Worm (Caenorhabditis elegans) whole organism, late embryonic: ENCODE measurements around the gene nhr-60.
"Not testable (repeated sequence)": the region's sequence is repeated elsewhere in the genome, so short reads cannot be mapped to it uniquely, and the experiment has no call there.

ENCODE experiments used
- C08G9.2 ChIP-seq: sonication (generic microtip); optimal IDR thresholded peaks from 2 replicates; lab custom pipeline; 2016; ENCODE audit warnings: mild to moderate bottlenecking, missing genetic modification characterization, moderate library complexity, missing compliant biosample characterization
- C38D4.7 ChIP-seq: fragments of 200-800 bp; sonication (Bioruptor generic); optimal IDR thresholded peaks from 2 replicates; lab custom pipeline; 2018; ENCODE audit warnings: mild to moderate bottlenecking, missing genetic modification characterization, moderate library complexity, missing compliant biosample characterization
- K02D7.2 ChIP-seq: sonication (generic microtip); optimal IDR thresholded peaks from 2 replicates; lab custom pipeline; 2017; ENCODE audit warnings: mild to moderate bottlenecking, missing genetic modification characterization, missing compliant biosample characterization
- K09A11.1 ChIP-seq: sonication (generic microtip); optimal IDR thresholded peaks from 2 replicates; lab custom pipeline; 2017; ENCODE audit warnings: antibody characterized with exemption, mild to moderate bottlenecking, missing genetic modification characterization, missing compliant biosample characterization; ENCODE audit not compliant: insufficient read depth
- T23F11.4 ChIP-seq: fragments of 200-800 bp; sonication (Bioruptor generic); optimal IDR thresholded peaks from 2 replicates; lab custom pipeline; 2018; ENCODE audit warnings: mild to moderate bottlenecking, missing genetic modification characterization, missing compliant biosample characterization
- ceh-14 ChIP-seq: sonication (generic microtip); optimal IDR thresholded peaks from 2 replicates; lab custom pipeline; 2016; ENCODE audit warnings: missing genotype, missing genetic modification characterization, missing compliant biosample characterization
- ceh-18 ChIP-seq: sonication (generic microtip); optimal IDR thresholded peaks from 2 replicates; lab custom pipeline; 2016; ENCODE audit warnings: missing genetic modification characterization, missing compliant biosample characterization
- ceh-2 ChIP-seq: sonication (generic microtip); optimal IDR thresholded peaks from 2 replicates; lab custom pipeline; 2016; ENCODE audit warnings: missing genotype, missing genetic modification characterization, missing compliant biosample characterization
- ceh-22 ChIP-seq: sonication (generic microtip); optimal IDR thresholded peaks from 2 replicates; lab custom pipeline; 2017; ENCODE audit warnings: missing biosample characterization, missing genetic modification characterization
- ceh-30 ChIP-seq: fragments of 150-350 bp; optimal IDR thresholded peaks from 2 replicates; lab custom pipeline; 2014; ENCODE audit warnings: missing biosample characterization, missing genetic modification characterization
- ceh-48 ChIP-seq: sonication (generic microtip); optimal IDR thresholded peaks from 2 replicates; lab custom pipeline; 2016; ENCODE audit warnings: missing genetic modification characterization, inconsistent platforms, missing compliant biosample characterization
- ceh-6 ChIP-seq: fragments of 200-800 bp; sonication (Bioruptor generic); optimal IDR thresholded peaks from 2 replicates; lab custom pipeline; 2018; ENCODE audit warnings: mild to moderate bottlenecking, missing genetic modification characterization, missing compliant biosample characterization
- ceh-9 ChIP-seq: sonication (generic microtip); optimal IDR thresholded peaks from 2 replicates; lab custom pipeline; 2016; ENCODE audit warnings: mild to moderate bottlenecking, missing genetic modification characterization, inconsistent platforms, missing compliant biosample characterization
- elt-4 ChIP-seq: sonication (generic microtip); optimal IDR thresholded peaks from 2 replicates; lab custom pipeline; 2016; ENCODE audit warnings: missing genetic modification characterization, missing compliant biosample characterization
- eyg-1 ChIP-seq: sonication (generic microtip); optimal IDR thresholded peaks from 2 replicates; lab custom pipeline; 2016; ENCODE audit warnings: missing genotype, missing genetic modification characterization, missing compliant biosample characterization
- fkh-10 ChIP-seq: fragments of 150-350 bp; optimal IDR thresholded peaks from 2 replicates; lab custom pipeline; 2014; ENCODE audit warnings: missing biosample characterization, missing genetic modification reagents, missing genetic modification characterization
- fkh-6 ChIP-seq: sonication (generic microtip); optimal IDR thresholded peaks from 2 replicates; lab custom pipeline; 2016; ENCODE audit warnings: missing genetic modification characterization, missing compliant biosample characterization
- hlh-30 ChIP-seq: sonication (generic microtip); optimal IDR thresholded peaks from 2 replicates; lab custom pipeline; 2017; ENCODE audit warnings: antibody characterized with exemption, missing genetic modification characterization, missing compliant biosample characterization; ENCODE audit not compliant: insufficient read depth
- hlh-6 ChIP-seq: sonication (generic microtip); optimal IDR thresholded peaks from 2 replicates; lab custom pipeline; 2016; ENCODE audit warnings: missing genotype, missing genetic modification characterization, missing compliant biosample characterization
- hlh-8 ChIP-seq: sonication (generic microtip); optimal IDR thresholded peaks from 2 replicates; lab custom pipeline; 2016; ENCODE audit warnings: missing genotype, missing genetic modification characterization, missing compliant biosample characterization
- nhr-232 ChIP-seq: sonication (generic microtip); optimal IDR thresholded peaks from 2 replicates; lab custom pipeline; 2016; ENCODE audit warnings: missing genetic modification characterization, missing compliant biosample characterization
- odd-2 ChIP-seq: sonication (generic microtip); optimal IDR thresholded peaks from 2 replicates; lab custom pipeline; 2017; ENCODE audit warnings: antibody characterized with exemption, mild to moderate bottlenecking, missing genetic modification characterization, missing compliant biosample characterization
- pag-3 ChIP-seq: sonication (generic microtip); optimal IDR thresholded peaks from 2 replicates; lab custom pipeline; 2016; ENCODE audit warnings: missing compliant biosample characterization, missing genetic modification characterization, borderline replicate concordance
- pha-2 ChIP-seq: sonication (generic microtip); optimal IDR thresholded peaks from 2 replicates; lab custom pipeline; 2017; ENCODE audit warnings: mild to moderate bottlenecking, missing genetic modification characterization, missing compliant biosample characterization
- pros-1 ChIP-seq: fragments of 150-350 bp; optimal IDR thresholded peaks from 2 replicates; lab custom pipeline; 2014; ENCODE audit warnings: missing biosample characterization, missing genetic modification reagents, missing genetic modification characterization
- ref-2 ChIP-seq: sonication (generic microtip); optimal IDR thresholded peaks from 2 replicates; lab custom pipeline; 2016; ENCODE audit warnings: missing genetic modification characterization, missing compliant biosample characterization
- syd-9 ChIP-seq: sonication (generic microtip); optimal IDR thresholded peaks from 2 replicates; lab custom pipeline; 2016; ENCODE audit warnings: mild to moderate bottlenecking, missing genetic modification characterization, moderate library complexity, missing compliant biosample characterization
- unc-42 ChIP-seq: sonication (generic microtip); optimal IDR thresholded peaks from 2 replicates; lab custom pipeline; 2016; ENCODE audit warnings: missing genotype, missing genetic modification characterization, missing compliant biosample characterization
- ztf-16 ChIP-seq: sonication (generic microtip); optimal IDR thresholded peaks from 2 replicates; lab custom pipeline; 2017; ENCODE audit warnings: missing genetic modification characterization, missing compliant biosample characterization

Gene nhr-60

ce11 chrV:15815962-15816432 lies 43.0 kb upstream of the nhr-60 start, which contains the start of the genes fbxa-69 and F54B8.4:
fbxa-69 (minus strand) TSS chrV:15815971.
F54B8.4 (plus strand) TSS chrV:15816382.
- TF ChIP-seq ceh-22 (no peak), pha-2 (tag; lab: Kevin White, UChicago) (no peak), hlh-6 (tag; lab: Kevin White, UChicago) (no peak), hlh-30 (tag; lab: Kevin White, UChicago) (no peak)

- not testable (repeated sequence) for TF ChIP-seq pros-1, elt-4, nhr-232
Observed at ce11 chrV:15811982-15812381, 38.9 kb upstream of the nhr-60 start, which contains the start of gene nhr-282. nhr-282 (plus strand) TSS chrV:15812282.

ce11 chrV:15810446-15810845 lies 37.4 kb upstream of the nhr-60 start, which contains the start of gene F54B8.1:
F54B8.1 (plus strand) TSS chrV:15810746.
- no peak for TF ChIP-seq syd-9

- TF ChIP-seq hlh-8 (tag; lab: Kevin White, UChicago) (no peak), unc-42 (tag; lab: Kevin White, UChicago) (no peak), C38D4.7 (GFP tag; lab: Kevin White, UChicago) (no peak), pha-2 (tag; lab: Kevin White, UChicago) (no peak), ztf-16 (tag; lab: Kevin White, UChicago) (no peak)
Observed at ce11 chrV:15809543-15809942, 36.5 kb upstream of the nhr-60 start, which contains the start of gene srsx-36. srsx-36 (minus strand) TSS chrV:15809643.

- not testable (repeated sequence) for TF ChIP-seq ceh-6 (GFP tag; lab: Kevin White, UChicago); ceh-22; ref-2 (tag; lab: Kevin White, UChicago)
- TF ChIP-seq, all 69 proteins: peak for 0; not testable (repeated sequence) for 69
Observed at ce11 chrV:15807420-15807819, 34.4 kb upstream of the nhr-60 start, which contains the start of gene srsx-38. srsx-38 (minus strand) TSS chrV:15807520.

ce11 chrV:15803748-15804147 lies 30.7 kb upstream of the nhr-60 start, which contains the start of gene T26E4.18:
T26E4.18 (minus strand) TSS chrV:15803848.
- TF ChIP-seq pag-3 (tag; lab: Kevin White, UChicago); C08G9.2; eyg-1 (tag; lab: Kevin White, UChicago): not testable (repeated sequence)
- TF ChIP-seq, all 69 proteins: peak for 0; not testable (repeated sequence) for 69

ce11 chrV:15803079-15803478 lies 30.0 kb upstream of the nhr-60 start, which contains the start of gene srd-27:
srd-27 (plus strand) TSS chrV:15803379.
- TF ChIP-seq ceh-9, K02D7.2, ceh-2 (tag; lab: Kevin White, UChicago): not testable (repeated sequence)

ce11 chrV:15802623-15803022 lies 29.6 kb upstream of the nhr-60 start, which contains the start of gene T26E4.9:
T26E4.9 (minus strand) TSS chrV:15802723.
- not testable (repeated sequence) for TF ChIP-seq ceh-18 (tag; lab: Kevin White, UChicago); T23F11.4 (GFP tag; lab: Kevin White, UChicago); ceh-48 (tag; lab: Kevin White, UChicago)

- no peak for TF ChIP-seq K09A11.1 (tag; lab: Kevin White, UChicago)
- TF ChIP-seq pros-1 = no peak
- TF ChIP-seq ceh-14 = no peak
- TF ChIP-seq elt-4 = no peak
- TF ChIP-seq eyg-1 (tag; lab: Kevin White, UChicago) = no peak
- TF ChIP-seq odd-2 (tag; lab: Kevin White, UChicago) = no peak
- no peak for TF ChIP-seq ceh-30 (tag; lab: Kevin White, UChicago)
- no peak for TF ChIP-seq ceh-22
- no peak for TF ChIP-seq fkh-6 (tag; lab: Kevin White, UChicago)
- no peak for TF ChIP-seq fkh-10
- TF ChIP-seq ztf-16 (tag; lab: Kevin White, UChicago) = no peak
- no peak for TF ChIP-seq ceh-18 (tag; lab: Kevin White, UChicago)
Observed at ce11 chrV:15798108-15798507, 25.1 kb upstream of the nhr-60 start, which contains the start of gene T26E4.10. T26E4.10 (minus strand) TSS chrV:15798208.
